Worm (Caenorhabditis elegans) whole organism, L1 larva: ENCODE measurements around the gene clec-210.

ENCODE experiments used
- aha-1 ChIP-seq: fragments of 150-350 bp; optimal IDR thresholded peaks from 2 replicates; lab custom pipeline; 2014; ENCODE audit warnings: missing biosample characterization, missing genetic modification characterization
- ama-1 ChIP-seq: fragments of 150-350 bp; optimal IDR thresholded peaks from 2 replicates; lab custom pipeline; 2014
- dsc-1 ChIP-seq: sonication (generic microtip); optimal IDR thresholded peaks from 2 replicates; lab custom pipeline; 2016; ENCODE audit warnings: mild to moderate bottlenecking, missing genetic modification characterization, missing compliant biosample characterization
- elt-3 ChIP-seq, 6 experiments: fragments of 150-350 bp in 1 of 6; sonication (generic microtip); optimal IDR thresholded peaks; 2 replicates each; lab custom pipeline; 2017 to 2018; ENCODE audit warnings: missing biosample characterization in 6 of 6, missing genetic modification characterization in 6 of 6, inconsistent platforms in 1 of 6
- fkh-10 ChIP-seq: sonication (generic microtip); optimal IDR thresholded peaks from 2 replicates; lab custom pipeline; 2017; ENCODE audit warnings: missing biosample characterization, missing genetic modification reagents, missing genetic modification characterization
- fkh-4 ChIP-seq: sonication (generic microtip); optimal IDR thresholded peaks from 2 replicates; lab custom pipeline; 2016; ENCODE audit warnings: missing compliant biosample characterization, missing genetic modification characterization, borderline replicate concordance
- hlh-4 ChIP-seq: sonication (generic microtip); optimal IDR thresholded peaks from 2 replicates; lab custom pipeline; 2016; ENCODE audit warnings: mild to moderate bottlenecking, missing genetic modification characterization, missing compliant biosample characterization
- lin-13 ChIP-seq: fragments of 150-350 bp; optimal IDR thresholded peaks from 2 replicates; lab custom pipeline; 2014; ENCODE audit warnings: missing biosample characterization, missing genetic modification reagents, missing genetic modification characterization
- lin-15B ChIP-seq: fragments of 150-350 bp; sonication (generic microtip); optimal IDR thresholded peaks from 3 replicates; lab custom pipeline; 2014; ENCODE audit warnings: missing biosample characterization, missing genetic modification characterization
- nhr-77 ChIP-seq: fragments of 150-350 bp; optimal IDR thresholded peaks from 2 replicates; lab custom pipeline; 2014; ENCODE audit warnings: missing biosample characterization, missing genetic modification characterization
- unc-86 ChIP-seq: sonication (generic microtip); optimal IDR thresholded peaks from 2 replicates; lab custom pipeline; 2016; ENCODE audit warnings: missing genetic modification characterization, missing compliant biosample characterization
- ztf-4 ChIP-seq: fragments of 150-350 bp; optimal IDR thresholded peaks from 2 replicates; lab custom pipeline; 2014; ENCODE audit warnings: missing biosample characterization, missing genetic modification characterization

ce11 chrV:3163143-3163542 lies 45.0 kb downstream of the clec-210 start:
- TF ChIP-seq hlh-4 (no peak), dsc-1 (tag; lab: Kevin White, UChicago) (no peak), ama-1 (lab: Kevin White, UChicago) (no peak), fkh-4 (tag; lab: Kevin White, UChicago) (no peak), aha-1 (tag; lab: Kevin White, UChicago) (no peak), ztf-4 (tag; lab: Kevin White, UChicago) (no peak), lin-13 (GFP tag; lab: Kevin White, UChicago) (no peak), elt-3 (tag; optimal IDR thresholded peaks at IDR 0.05; lab: Kevin White, UChicago) (no peak), fkh-10 (GFP tag; lab: Kevin White, UChicago) (no peak), lin-15B (tag; lab: Kevin White, UChicago) (no peak), nhr-77 (tag; lab: Kevin White, UChicago) (no peak), unc-86 (tag; lab: Kevin White, UChicago) (no peak)
